Fruit fly (Drosophila melanogaster): ENCODE measurements around the gene RecQ5.

RecQ5 gene

DNA sequence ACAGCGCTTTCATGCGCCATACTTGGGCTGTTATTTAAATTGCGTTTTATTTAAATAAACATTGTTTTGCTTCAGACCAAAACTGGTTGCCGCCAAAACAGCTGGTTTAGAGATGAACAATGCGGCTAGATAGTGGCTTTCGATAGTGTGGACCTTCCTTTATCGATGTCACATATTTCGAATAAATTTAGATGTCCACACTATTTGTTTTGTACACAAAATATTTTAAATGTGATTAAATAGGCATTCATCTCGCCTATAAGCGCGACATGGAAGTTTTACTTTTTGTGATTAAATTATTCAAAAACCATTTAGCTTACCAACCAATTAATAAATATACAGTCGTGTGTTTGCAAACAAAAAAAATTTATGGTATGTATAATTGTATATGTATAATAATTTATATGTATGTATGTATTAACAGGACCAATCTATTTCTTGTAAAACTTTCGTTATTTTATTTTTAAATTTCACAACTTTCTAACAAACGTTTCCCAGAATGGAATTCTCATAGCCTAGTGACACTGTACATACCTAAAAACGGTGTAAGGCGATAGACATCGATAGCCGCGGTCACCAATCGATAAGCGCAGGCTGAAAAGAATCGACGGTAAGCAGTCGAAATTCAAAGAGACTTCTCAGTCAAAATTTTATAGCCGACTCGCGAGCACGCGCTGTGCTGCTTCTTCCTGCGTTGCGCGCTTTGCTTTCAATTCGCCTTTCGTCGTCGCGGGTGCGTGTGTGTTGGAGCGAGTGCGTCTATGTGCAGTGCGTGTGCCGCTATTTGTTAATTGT, at the start of gene RecQ5, which contains the start of gene dlp (continued):
- TF ChIP-seq CG15696 (tag; optimal IDR thresholded peaks at IDR 0.05) (peak; percentile 74), CG7839 (tag; optimal IDR thresholded peaks at IDR 0.05) (peak; percentile 81), HLH54F (GFP tag; optimal IDR thresholded peaks at IDR 0.05) (peak; percentile 17), CG18619 (GFP tag; optimal IDR thresholded peaks at IDR 0.05) (peak; percentile 66), dysf (GFP tag; IDR thresholded peaks at IDR 0.05) (peak; percentile 81), CG2120 (GFP tag; optimal IDR thresholded peaks at IDR 0.05) (peak; percentile 83), NK7.1 (GFP tag; optimal IDR thresholded peaks at IDR 0.05) (peak; percentile 54), cwo (GFP tag; optimal IDR thresholded peaks at IDR 0.05) (peak; percentile 47), sob (GFP tag; IDR thresholded peaks at IDR 0.05) (peak; percentile 81), jing (GFP tag; optimal IDR thresholded peaks at IDR 0.05) (peak; percentile 26), scrt (GFP tag; optimal IDR thresholded peaks at IDR 0.05) (peak; percentile 51), CG10654 (GFP tag; optimal IDR thresholded peaks at IDR 0.05) (peak; percentile 71), CG14441 (GFP tag; IDR thresholded peaks at IDR 0.05) (0 out of 2 replicates have a peak, but pooled peaks have one; percentile 56), fd3F (GFP tag; optimal IDR thresholded peaks at IDR 0.05) (peak; percentile 67), B-H2 (GFP tag; optimal IDR thresholded peaks at IDR 0.05) (peak; percentile 77), Sry-δ (GFP tag; optimal IDR thresholded peaks at IDR 0.05) (peak; percentile 89), nmo (GFP tag; optimal IDR thresholded peaks at IDR 0.05) (peak; percentile 88), stwl (tag; optimal IDR thresholded peaks at IDR 0.05) (peak; percentile 54), Dbx (GFP tag; IDR thresholded peaks at IDR 0.05) (peak; percentile 90), MTF-1 (GFP tag; optimal IDR thresholded peaks at IDR 0.05; ENCODE audit: borderline replicate concordance) (peak; percentile 68), tin (GFP tag; optimal IDR thresholded peaks at IDR 0.05) (peak; percentile 81), pb (GFP tag; optimal IDR thresholded peaks at IDR 0.05) (no peak), gcm2 (GFP tag; optimal IDR thresholded peaks at IDR 0.05) (no peak), Taf1 (GFP tag; IDR thresholded peaks at IDR 0.05) (no peak), CG15011 (GFP tag; optimal IDR thresholded peaks at IDR 0.05) (peak; percentile 51), CG6272 (GFP tag; IDR thresholded peaks at IDR 0.05) (peak; percentile 17; the same call in 1 of the 2 replicates), CG9437 (GFP tag; optimal IDR thresholded peaks at IDR 0.05) (peak; percentile 77), CG13296 (GFP tag; optimal IDR thresholded peaks at IDR 0.05) (peak; percentile 65), grn (GFP tag; optimal IDR thresholded peaks at IDR 0.05) (no peak), CG12155 (GFP tag; optimal IDR thresholded peaks at IDR 0.05) (peak; percentile 80), CG13123 (GFP tag; optimal IDR thresholded peaks at IDR 0.05) (peak; percentile 57), ttk (GFP tag; IDR thresholded peaks at IDR 0.05) (peak; percentile 24), CG4820 (GFP tag; optimal IDR thresholded peaks at IDR 0.05) (peak; percentile 78), prd (optimal IDR thresholded peaks at IDR 0.05) (no peak), prd (GFP tag; IDR thresholded peaks at IDR 0.05) (peak; percentile 12; the same call in 1 of the 3 replicates), nerfin-2 (GFP tag; IDR thresholded peaks at IDR 0.05; ENCODE audit: partially characterized antibody) (peak; percentile 84), CG31224 (GFP tag; IDR thresholded peaks at IDR 0.05) (peak; percentile 35; the same call in 1 of the 2 replicates), Deaf1 (tag; optimal IDR thresholded peaks at IDR 0.05) (peak; percentile 34), Atf3 (GFP tag; optimal IDR thresholded peaks at IDR 0.05) (no peak), CG8478 (optimal IDR thresholded peaks at IDR 0.05) (no peak), CG7357 (GFP tag; IDR thresholded peaks at IDR 0.05) (peak; percentile 86), CG2199 (GFP tag; IDR thresholded peaks at IDR 0.05) (peak; percentile 82), HLH3B (GFP tag; IDR thresholded peaks at IDR 0.05) (peak; percentile 64), ac (GFP tag; optimal IDR thresholded peaks at IDR 0.05) (no peak), h (optimal IDR thresholded peaks at IDR 0.05) (no peak), psq (GFP tag; optimal IDR thresholded peaks at IDR 0.05) (peak; percentile 39), CG5953 (GFP tag; IDR thresholded peaks at IDR 0.05) (peak; percentile 81), Poxn (GFP tag; IDR thresholded peaks at IDR 0.05) (peak; percentile 47; the same call in 1 of the 2 replicates), Asciz (GFP tag; optimal IDR thresholded peaks at IDR 0.05) (peak; percentile 60), caup (GFP tag; optimal IDR thresholded peaks at IDR 0.05; ENCODE audit: severe bottlenecking) (peak; percentile 62)
